Fruit fly (Drosophila melanogaster) whole organism, adult: ENCODE measurements around the gene MtnE.

Source experiments
- CG12768 ChIP-seq: fragments of 200-800 bp; sonication (Bioruptor generic); optimal IDR thresholded peaks from 2 replicates; lab custom pipeline; 2017; ENCODE audit warnings: missing biosample characterization, missing genetic modification characterization, mild to moderate bottlenecking, moderate library complexity, missing genetic modification reagents
- CG14711 ChIP-seq: fragments of 200-800 bp; sonication (Bioruptor generic); optimal IDR thresholded peaks from 2 replicates; lab custom pipeline; 2018; ENCODE audit warnings: missing biosample characterization, mild to moderate bottlenecking, missing genetic modification characterization, moderate library complexity
- CG1620 ChIP-seq: fragments of 200-800 bp; sonication (Bioruptor generic); optimal IDR thresholded peaks from 2 replicates; lab custom pipeline; 2016; ENCODE audit warnings: missing biosample characterization, missing genetic modification characterization
- Clk ChIP-seq: fragments of 200-800 bp; sonication (Bioruptor generic); optimal IDR thresholded peaks from 2 replicates; lab custom pipeline; 2017; ENCODE audit warnings: missing biosample characterization, missing genetic modification characterization
- Crg-1 ChIP-seq: fragments of 200-800 bp; sonication (Bioruptor generic); optimal IDR thresholded peaks from 2 replicates; lab custom pipeline; 2016; ENCODE audit warnings: missing biosample characterization, missing genetic modification characterization
- Hr96 ChIP-seq: fragments of 200-800 bp; sonication (Bioruptor generic); optimal IDR thresholded peaks from 2 replicates; lab custom pipeline; 2016; ENCODE audit warnings: missing biosample characterization, missing genetic modification characterization
- Mnt ChIP-seq: fragments of 200-800 bp; sonication (Bioruptor generic); optimal IDR thresholded peaks from 2 replicates; lab custom pipeline; 2016; ENCODE audit warnings: missing biosample characterization, mild to moderate bottlenecking, missing genetic modification characterization
- bab1 ChIP-seq: fragments of 200-800 bp; sonication (Bioruptor generic); optimal IDR thresholded peaks from 3 replicates; lab custom pipeline; 2019; ENCODE audit warnings: missing biosample characterization, mild to moderate bottlenecking, missing genetic modification characterization, moderate library complexity
- cic ChIP-seq: fragments of 200-800 bp; sonication (Bioruptor generic); optimal IDR thresholded peaks from 2 replicates; lab custom pipeline; 2017; ENCODE audit warnings: missing biosample characterization, mild to moderate bottlenecking, missing genetic modification characterization, moderate library complexity
- cnc ChIP-seq, 2 experiments: fragments of >200 bp; optimal IDR thresholded peaks; 2 replicates each; lab custom pipeline; 2017
- kay ChIP-seq: fragments of 200-800 bp; sonication (Bioruptor generic); peaks from one replicate; lab custom pipeline; 2016; ENCODE audit warnings: missing biosample characterization, missing genetic modification characterization, borderline replicate concordance
- ovo ChIP-seq: fragments of 200-800 bp; sonication (Bioruptor generic); optimal IDR thresholded peaks from 2 replicates; lab custom pipeline; 2016; ENCODE audit warnings: missing biosample characterization, missing genetic modification characterization
- pad ChIP-seq: fragments of 200-800 bp; sonication (Bioruptor generic); optimal IDR thresholded peaks from 3 replicates; lab custom pipeline; 2017; ENCODE audit warnings: missing biosample characterization, missing genetic modification characterization, mild to moderate bottlenecking, moderate library complexity, missing genetic modification reagents
- toe ChIP-seq: fragments of 200-800 bp; sonication (Bioruptor generic); optimal IDR thresholded peaks from 2 replicates; lab custom pipeline; 2016; ENCODE audit warnings: missing biosample characterization, missing genetic modification characterization

dm6 chr3R:20557415-20558105 is 23.1 kb upstream of the MtnE start, which contains the start of the genes DPCoAC and CG5180:
- TF ChIP-seq cnc (optimal IDR thresholded peaks at IDR 0.05; lab: Kevin White, UChicago), result no peak
- TF ChIP-seq Mnt (GFP tag; lab: Kevin White, UChicago), result peak; percentile 70
- TF ChIP-seq CG14711 (tag; lab: Kevin White, UChicago), result no peak
- peak; percentile 66 for TF ChIP-seq cic (GFP tag; lab: Kevin White, UChicago)
- peak; percentile 70 for TF ChIP-seq CG1620 (GFP tag; lab: Kevin White, UChicago)
- peak; percentile 2 for TF ChIP-seq kay (GFP tag; lab: Kevin White, UChicago)
- TF ChIP-seq CG12768, result peak; percentile 47
- TF ChIP-seq Clk (GFP tag; lab: Kevin White, UChicago), result peak; percentile 64
- no peak for TF ChIP-seq pad (GFP tag; lab: Kevin White, UChicago)
- peak; percentile 41 for TF ChIP-seq Crg-1 (GFP tag; lab: Kevin White, UChicago)
- peak; percentile 71 for TF ChIP-seq toe (GFP tag; lab: Kevin White, UChicago)
- TF ChIP-seq bab1 (GFP tag; lab: Kevin White, UChicago), result peak; percentile 44
- TF ChIP-seq ovo (GFP tag; lab: Kevin White, UChicago), result peak; percentile 64
- peak; percentile 38 for TF ChIP-seq Hr96 (GFP tag; lab: Kevin White, UChicago)
